Worm (Caenorhabditis elegans) whole organism, L3 larva: ENCODE results near the gene F15A4.10.

Experiments used
- ceh-9 ChIP-seq: sonication (generic microtip); optimal IDR thresholded peaks from 2 replicates; lab custom pipeline; 2018; ENCODE audit warnings: missing biosample characterization, missing genetic modification characterization
- eor-1 ChIP-seq, 2 experiments: fragments of 150-350 bp; optimal IDR thresholded peaks; 2 replicates each; lab custom pipeline; 2014 to 2018; ENCODE audit warnings: missing biosample characterization in 2 of 2, missing genetic modification characterization in 2 of 2
- fkh-10 ChIP-seq: sonication (generic microtip); optimal IDR thresholded peaks from 2 replicates; lab custom pipeline; 2017; ENCODE audit warnings: missing biosample characterization, missing genetic modification reagents, missing genetic modification characterization
- lsy-12 ChIP-seq: sonication (generic microtip); optimal IDR thresholded peaks from 2 replicates; lab custom pipeline; 2016; ENCODE audit warnings: mild to moderate bottlenecking, missing genetic modification characterization, missing compliant biosample characterization
- nhr-23 ChIP-seq: fragments of 150-350 bp; optimal IDR thresholded peaks from 2 replicates; lab custom pipeline; 2014; ENCODE audit warnings: missing biosample characterization, missing genetic modification reagents, missing genetic modification characterization
- nhr-25 ChIP-seq: sonication (generic microtip); optimal IDR thresholded peaks from 2 replicates; lab custom pipeline; 2017; ENCODE audit warnings: missing biosample characterization, missing genetic modification characterization
- sea-2 ChIP-seq: fragments of 150-350 bp; sonication (generic microtip); optimal IDR thresholded peaks from 4 replicates; lab custom pipeline; 2014; ENCODE audit warnings: missing biosample characterization, missing genetic modification reagents, missing genetic modification characterization
- snpc-4 ChIP-seq: fragments of 150-350 bp; optimal IDR thresholded peaks from 2 replicates; lab custom pipeline; 2014; ENCODE audit warnings: missing biosample characterization, missing genetic modification characterization
- ztf-11 ChIP-seq: fragments of 150-350 bp; optimal IDR thresholded peaks from 2 replicates; lab custom pipeline; 2014; ENCODE audit warnings: missing biosample characterization, missing genetic modification characterization
- ztf-4 ChIP-seq: fragments of 150-350 bp; optimal IDR thresholded peaks from 2 replicates; lab custom pipeline; 2014; ENCODE audit warnings: missing biosample characterization, missing genetic modification characterization

ce11 chrII:12480811-12481210, 4.1 kb downstream of the F15A4.10 start, which contains the start of gene arrd-9:
- no peak for TF ChIP-seq fkh-10 (GFP tag; lab: Kevin White, UChicago)
- TF ChIP-seq eor-1 (tag; optimal IDR thresholded peaks at IDR 0.05; lab: Kevin White, UChicago): no peak
- TF ChIP-seq nhr-23: no peak
- TF ChIP-seq sea-2 (GFP tag; lab: Kevin White, UChicago): no peak
- no peak for TF ChIP-seq ceh-9
- no peak for TF ChIP-seq lsy-12 (tag; lab: Kevin White, UChicago)
- no peak for TF ChIP-seq ztf-4 (tag; lab: Kevin White, UChicago)
- no peak for TF ChIP-seq nhr-25 (tag; lab: Kevin White, UChicago)
- no peak for TF ChIP-seq snpc-4 (tag; lab: Kevin White, UChicago)
- no peak for TF ChIP-seq ztf-11 (tag; lab: Kevin White, UChicago)
